Worm (Caenorhabditis elegans) whole organism, late embryonic: ENCODE data around the gene R07E4.5.

Experiments
- F13H6.1 ChIP-seq: sonication (generic microtip); optimal IDR thresholded peaks from 2 replicates; lab custom pipeline; 2016; ENCODE audit warnings: missing genetic modification characterization, missing compliant biosample characterization
- ceh-34 ChIP-seq: sonication (generic microtip); optimal IDR thresholded peaks from 2 replicates; lab custom pipeline; 2016; ENCODE audit warnings: mild to moderate bottlenecking, missing genetic modification characterization, missing compliant biosample characterization
- pqm-1 ChIP-seq: sonication (generic microtip); optimal IDR thresholded peaks from 2 replicates; lab custom pipeline; 2016; ENCODE audit warnings: missing genetic modification characterization, missing compliant biosample characterization
- unc-55 ChIP-seq: sonication (generic microtip); optimal IDR thresholded peaks from 2 replicates; lab custom pipeline; 2017; ENCODE audit warnings: missing biosample characterization, missing genetic modification reagents, missing genetic modification characterization

- no peak for TF ChIP-seq pqm-1
- no peak for TF ChIP-seq unc-55
- no peak for TF ChIP-seq ceh-34 (tag; lab: Kevin White, UChicago)
- no peak for TF ChIP-seq F13H6.1 (tag; lab: Kevin White, UChicago)
Measured at ce11 chrX:5917284-5917683, 35.7 kb downstream of the R07E4.5 start, which contains the start of gene Y23B4A.1.
